Worm (Caenorhabditis elegans): ENCODE measurements around the gene M151.1.

Gene M151.1

ce11 chrII:3665181-3665580 lies 23.9 kb downstream of the M151.1 start:
- peak; percentile 55 for TF ChIP-seq nfya-1 (tag; optimal IDR thresholded peaks at IDR 0.05; ENCODE audit: insufficient read depth)
- TF ChIP-seq egl-5 (tag; optimal IDR thresholded peaks at IDR 0.05) = no peak

ce11 chrII:3669315-3669714 lies 28.0 kb downstream of the M151.1 start, which contains the start of gene srx-97:
Gene srx-97, minus strand, starts transcription at chrII:3669415.
- TF ChIP-seq fkh-2 (tag; optimal IDR thresholded peaks at IDR 0.05) (no peak), nhr-76 (tag; optimal IDR thresholded peaks at IDR 0.05) (no peak), zag-1 (tag; optimal IDR thresholded peaks at IDR 0.05) (no peak), ztf-4 (tag; optimal IDR thresholded peaks at IDR 0.05) (no peak), nhr-237 (tag; optimal IDR thresholded peaks at IDR 0.05) (no peak), ZK546.5 (tag; optimal IDR thresholded peaks at IDR 0.05) (no peak), nhr-43 (tag; optimal IDR thresholded peaks at IDR 0.05; ENCODE audit: poor library complexity, severe bottlenecking) (no peak), nhr-23 (tag; optimal IDR thresholded peaks at IDR 0.05) (no peak), elt-2 (tag; optimal IDR thresholded peaks at IDR 0.05) (no peak), pha-4 (tag; optimal IDR thresholded peaks at IDR 0.05) (no peak), eor-1 (tag; optimal IDR thresholded peaks at IDR 0.05) (no peak), lin-39 (tag; optimal IDR thresholded peaks at IDR 0.05) (no peak), lsy-12 (tag; optimal IDR thresholded peaks at IDR 0.05) (no peak), nhr-25 (tag; optimal IDR thresholded peaks at IDR 0.05) (no peak), ceh-28 (tag; optimal IDR thresholded peaks at IDR 0.05) (no peak), aly-2 (tag; optimal IDR thresholded peaks at IDR 0.05) (no peak), nfya-1 (tag; optimal IDR thresholded peaks at IDR 0.05; ENCODE audit: insufficient read depth) (no peak), ama-1 (optimal IDR thresholded peaks at IDR 0.05) (no peak)

ce11 chrII:3670956-3671355 lies 29.7 kb downstream of the M151.1 start, which contains the start of gene srx-98:
Gene srx-98, minus strand, starts transcription at chrII:3671056.
- no peak for TF ChIP-seq ZK546.5 (tag; optimal IDR thresholded peaks at IDR 0.05)

- TF ChIP-seq nhr-23 (tag; optimal IDR thresholded peaks at IDR 0.05) (no peak), pha-4 (tag; optimal IDR thresholded peaks at IDR 0.05) (no peak), fos-1 (tag; optimal IDR thresholded peaks at IDR 0.05) (no peak), nhr-11 (tag; optimal IDR thresholded peaks at IDR 0.05) (no peak), elt-3 (tag; optimal IDR thresholded peaks at IDR 0.05) (no peak), hmg-11 (tag; optimal IDR thresholded peaks at IDR 0.05) (no peak), ceh-28 (tag; optimal IDR thresholded peaks at IDR 0.05) (no peak), mdl-1 (tag; optimal IDR thresholded peaks at IDR 0.05) (no peak), elt-2 (tag; optimal IDR thresholded peaks at IDR 0.05) (no peak), ZK546.5 (tag; optimal IDR thresholded peaks at IDR 0.05) (no peak), eor-1 (tag; optimal IDR thresholded peaks at IDR 0.05) (no peak), R02D3.7 (tag; optimal IDR thresholded peaks at IDR 0.05) (no peak), nhr-76 (tag; optimal IDR thresholded peaks at IDR 0.05) (no peak), nhr-12 (tag; optimal IDR thresholded peaks at IDR 0.05) (no peak), egl-5 (tag; optimal IDR thresholded peaks at IDR 0.05) (no peak), nfya-1 (tag; optimal IDR thresholded peaks at IDR 0.05; ENCODE audit: insufficient read depth) (no peak), jun-1 (tag; optimal IDR thresholded peaks at IDR 0.05) (no peak), ceh-82 (tag; optimal IDR thresholded peaks at IDR 0.05) (no peak)
Measured at ce11 chrII:3673493-3673892, 32.2 kb downstream of the M151.1 start, which contains the start of gene sea-1. Gene sea-1, minus strand, starts transcription at chrII:3673593.

- TF ChIP-seq hmg-11 (tag; optimal IDR thresholded peaks at IDR 0.05) (no peak), mml-1 (tag; optimal IDR thresholded peaks at IDR 0.05) (no peak), egl-5 (tag; optimal IDR thresholded peaks at IDR 0.05) (no peak), fkh-2 (tag; optimal IDR thresholded peaks at IDR 0.05) (no peak)
Measured at ce11 chrII:3675176-3675575, 33.9 kb downstream of the M151.1 start, which contains the start of gene F19B10.2. Gene F19B10.2, plus strand, starts transcription at chrII:3675476.

ce11 chrII:3678978-3679377 lies 37.7 kb downstream of the M151.1 start:
- TF ChIP-seq nhr-43 (tag; optimal IDR thresholded peaks at IDR 0.05; ENCODE audit: poor library complexity, severe bottlenecking) (no peak), ztf-4 (tag; optimal IDR thresholded peaks at IDR 0.05) (no peak), unc-62 (GFP tag; optimal IDR thresholded peaks at IDR 0.05) (no peak), pha-4 (tag; optimal IDR thresholded peaks at IDR 0.05) (no peak), eor-1 (tag; optimal IDR thresholded peaks at IDR 0.05) (no peak), sea-2 (GFP tag; optimal IDR thresholded peaks at IDR 0.05) (no peak), zag-1 (tag; optimal IDR thresholded peaks at IDR 0.05) (no peak), pqm-1 (tag; optimal IDR thresholded peaks at IDR 0.05) (no peak), egl-5 (tag; optimal IDR thresholded peaks at IDR 0.05) (no peak), skn-1 (tag; optimal IDR thresholded peaks at IDR 0.05) (no peak), elt-1 (tag; optimal IDR thresholded peaks at IDR 0.05) (no peak)

Data from whole organism, L3 larva.